Worm (Caenorhabditis elegans): ENCODE results near the gene act-5.
A peak's percentile ranks its signal among the peaks of the same experiment; 100 is the strongest.

ce11 chrIII:13614206-13614605, 8.3 kb upstream of the act-5 start:
- TF ChIP-seq zip-2 (tag; optimal IDR thresholded peaks at IDR 0.05) (no peak), Y75B8A.6 (GFP tag; IDR thresholded peaks at IDR 0.05) (no peak), unc-39 (tag; optimal IDR thresholded peaks at IDR 0.05) (no peak), aha-1 (tag) (peak; percentile 77), ama-1 (optimal IDR thresholded peaks at IDR 0.05) (peak; percentile 36), ZK337.2 (GFP tag; IDR thresholded peaks at IDR 0.05) (no peak), mdl-1 (tag; optimal IDR thresholded peaks at IDR 0.05) (no peak), unc-62 (GFP tag; optimal IDR thresholded peaks at IDR 0.05 in 1 of 2) (peak in 1 of 2 experiments; percentile 77), unc-62 (tag; optimal IDR thresholded peaks at IDR 0.05) (no peak), mep-1 (tag; optimal IDR thresholded peaks at IDR 0.05) (no peak), nhr-28 (tag; optimal IDR thresholded peaks at IDR 0.05) (no peak), F26F4.8 (GFP tag; conservative IDR thresholded peaks at IDR 0.05) (no peak)

Data from whole organism, L4 larva.